Worm (Caenorhabditis elegans): ENCODE measurements around the gene sdz-16.

sdz-16 gene

DNA sequence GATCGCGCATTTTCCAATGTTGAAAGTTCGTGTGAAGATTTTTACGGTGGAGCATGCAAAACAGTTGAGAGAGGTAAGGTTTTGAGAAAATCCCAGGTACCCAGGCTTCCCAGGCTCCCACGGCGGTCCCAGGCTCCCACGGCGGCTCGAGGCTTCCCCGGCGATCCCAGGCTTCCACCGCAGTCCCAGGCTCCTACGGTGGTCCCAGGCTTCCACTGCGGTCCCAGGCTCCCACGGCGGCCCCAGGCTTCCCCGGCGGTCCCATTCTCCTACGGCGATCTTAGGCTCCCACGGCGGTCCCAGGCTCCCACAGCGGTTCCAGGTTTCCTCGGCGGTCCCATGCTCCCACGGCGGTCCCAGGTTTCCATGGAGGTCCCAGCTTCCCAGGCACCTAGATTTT, 3.9 kb downstream of the sdz-16 start:
- TF ChIP-seq ceh-6 (GFP tag; optimal IDR thresholded peaks at IDR 0.05), result no peak
- no peak for TF ChIP-seq Y22D7AL.16 (tag; optimal IDR thresholded peaks at IDR 0.05)
- TF ChIP-seq ceh-30 (tag; optimal IDR thresholded peaks at IDR 0.05), result no peak

ce11 chrV:17322397-17322909, 5.3 kb downstream of the sdz-16 start, which contains the start of gene F31E9.3:
Gene F31E9.3 (plus strand): TSS chrV:17322590.
- TF ChIP-seq elt-2 (tag; optimal IDR thresholded peaks at IDR 0.05), result no peak
- TF ChIP-seq C38D4.7 (GFP tag; optimal IDR thresholded peaks at IDR 0.05), result no peak
- no peak for TF ChIP-seq unc-42 (tag; optimal IDR thresholded peaks at IDR 0.05)
- TF ChIP-seq tbx-2 (tag; optimal IDR thresholded peaks at IDR 0.05), result no peak
- TF ChIP-seq ceh-48 (tag; optimal IDR thresholded peaks at IDR 0.05), result no peak
- no peak for TF ChIP-seq sox-4 (tag; optimal IDR thresholded peaks at IDR 0.05)
- no peak for TF ChIP-seq pax-1 (tag; optimal IDR thresholded peaks at IDR 0.05)
- TF ChIP-seq rnt-1 (tag; optimal IDR thresholded peaks at IDR 0.05), result no peak
- no peak for TF ChIP-seq F13H6.1 (tag; optimal IDR thresholded peaks at IDR 0.05)
- no peak for TF ChIP-seq pat-9 (tag; optimal IDR thresholded peaks at IDR 0.05)
- TF ChIP-seq ceh-14 (tag; optimal IDR thresholded peaks at IDR 0.05), result no peak
- no peak for TF ChIP-seq hlh-13 (GFP tag; optimal IDR thresholded peaks at IDR 0.05)
- no peak for TF ChIP-seq ceh-2 (tag; optimal IDR thresholded peaks at IDR 0.05)
- no peak for TF ChIP-seq unc-86 (tag; optimal IDR thresholded peaks at IDR 0.05)

DNA sequence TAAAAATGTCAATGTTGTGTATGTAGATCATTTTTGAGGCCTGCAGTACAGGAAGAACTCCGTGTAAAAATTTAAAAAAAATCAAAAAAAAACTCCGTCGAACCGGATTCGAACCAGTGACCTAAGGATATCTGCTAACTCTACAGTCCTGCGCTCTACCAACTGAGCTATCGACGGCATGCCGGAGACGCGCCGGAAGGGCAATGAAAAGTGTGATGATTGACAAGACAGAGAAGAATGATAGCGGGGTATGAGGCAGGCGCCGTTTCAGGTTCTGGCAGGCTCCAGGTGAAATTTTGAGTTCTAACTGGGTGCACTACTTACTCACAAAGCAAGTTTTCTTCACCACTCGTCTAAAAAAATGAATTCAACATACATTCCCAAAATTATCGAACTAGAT, 10.0 kb downstream of the sdz-16 start, which contains the start of gene srz-58:
Gene srz-58 (plus strand): TSS at position 362 of the 400 bp plus-strand sequence.
- TF ChIP-seq hlh-6 (tag; optimal IDR thresholded peaks at IDR 0.05), result no peak
- TF ChIP-seq hlh-30 (tag; optimal IDR thresholded peaks at IDR 0.05; ENCODE audit: insufficient read depth), result no peak
- no peak for TF ChIP-seq K02D7.2 (tag; optimal IDR thresholded peaks at IDR 0.05)
- TF ChIP-seq fkh-10 (GFP tag; optimal IDR thresholded peaks at IDR 0.05), result no peak
- TF ChIP-seq sox-4 (tag; optimal IDR thresholded peaks at IDR 0.05), result no peak
- TF ChIP-seq pha-4 (tag; optimal IDR thresholded peaks at IDR 0.05), result no peak
- TF ChIP-seq ceh-24 (tag; optimal IDR thresholded peaks at IDR 0.05), result no peak
- no peak for TF ChIP-seq ceh-9 (tag; optimal IDR thresholded peaks at IDR 0.05)
- no peak for TF ChIP-seq ets-4 (tag; optimal IDR thresholded peaks at IDR 0.05)
- no peak for TF ChIP-seq ceh-45 (GFP tag; IDR thresholded peaks at IDR 0.05)
- no peak for TF ChIP-seq ceh-19 (GFP tag; optimal IDR thresholded peaks at IDR 0.05)
- no peak for TF ChIP-seq rnt-1 (tag; optimal IDR thresholded peaks at IDR 0.05)
- no peak for TF ChIP-seq ref-2 (tag; optimal IDR thresholded peaks at IDR 0.05)

DNA sequence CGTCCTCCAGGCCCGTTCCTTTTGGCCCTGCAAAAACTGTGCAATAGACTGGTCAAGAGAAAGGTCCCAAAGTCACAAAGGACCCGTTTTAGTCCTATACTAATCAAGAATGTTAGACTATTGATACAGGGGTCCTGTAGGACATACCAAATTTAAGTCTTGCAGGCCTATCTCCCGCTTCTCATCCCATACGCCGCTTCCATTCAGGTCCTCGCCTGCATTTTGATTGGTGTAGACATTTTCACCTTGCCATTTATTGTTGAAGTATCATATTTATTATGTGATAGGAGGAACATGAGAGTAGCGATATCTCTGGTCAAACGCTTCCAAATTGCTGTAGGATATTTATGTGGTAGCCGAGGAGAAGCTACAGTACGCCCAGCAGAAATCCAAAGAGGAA, 10.5 kb downstream of the sdz-16 start:
- TF ChIP-seq ceh-14 (tag; optimal IDR thresholded peaks at IDR 0.05) (no peak), unc-3 (GFP tag; conservative IDR thresholded peaks at IDR 0.05) (no peak), unc-3 (tag; optimal IDR thresholded peaks at IDR 0.05) (no peak), ceh-31 (tag; optimal IDR thresholded peaks at IDR 0.05) (no peak), odd-2 (tag; optimal IDR thresholded peaks at IDR 0.05) (no peak)

DNA sequence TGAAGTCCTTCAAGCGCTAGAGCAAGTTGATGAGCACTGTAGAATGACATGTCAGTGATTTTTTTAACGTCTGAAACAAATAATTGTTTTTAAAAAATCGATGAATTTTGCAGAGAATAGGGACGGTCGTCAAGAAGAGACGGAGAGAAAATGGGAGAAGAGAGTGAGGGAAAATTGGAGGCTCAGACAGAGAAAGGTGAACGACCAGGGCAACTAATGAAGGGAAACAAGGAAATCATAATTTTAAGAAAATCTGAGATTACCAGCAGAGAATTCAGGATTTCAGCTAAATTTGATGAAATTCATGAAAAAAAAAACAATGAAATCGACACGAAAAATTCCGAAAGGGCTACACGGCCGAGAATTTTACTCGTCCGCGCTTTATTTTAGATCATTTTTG, 12.7 kb downstream of the sdz-16 start, which contains the start of gene F31E9.6:
Gene F31E9.6 (minus strand): TSS at position 91 of the 400 bp plus-strand sequence.
- no peak for TF ChIP-seq fkh-10 (GFP tag; optimal IDR thresholded peaks at IDR 0.05)
- TF ChIP-seq hlh-30 (tag; optimal IDR thresholded peaks at IDR 0.05; ENCODE audit: insufficient read depth), result no peak
- no peak for TF ChIP-seq ceh-18 (tag; optimal IDR thresholded peaks at IDR 0.05)
- no peak for TF ChIP-seq ceh-22 (tag; optimal IDR thresholded peaks at IDR 0.05)
- no peak for TF ChIP-seq ceh-2 (tag; optimal IDR thresholded peaks at IDR 0.05)
- TF ChIP-seq tbx-2 (tag; optimal IDR thresholded peaks at IDR 0.05), result no peak
- no peak for TF ChIP-seq ceh-48 (tag; optimal IDR thresholded peaks at IDR 0.05)
- no peak for TF ChIP-seq lim-6 (tag; optimal IDR thresholded peaks at IDR 0.05)
- TF ChIP-seq pax-1 (tag; optimal IDR thresholded peaks at IDR 0.05), result no peak
- no peak for TF ChIP-seq K09A11.1 (tag; optimal IDR thresholded peaks at IDR 0.05; ENCODE audit: insufficient read depth)
- no peak for TF ChIP-seq ceh-45 (GFP tag; IDR thresholded peaks at IDR 0.05)
- TF ChIP-seq unc-42 (tag; optimal IDR thresholded peaks at IDR 0.05), result no peak
- TF ChIP-seq sox-4 (tag; optimal IDR thresholded peaks at IDR 0.05), result no peak
- TF ChIP-seq rnt-1 (tag; optimal IDR thresholded peaks at IDR 0.05), result no peak
- no peak for TF ChIP-seq ceh-6 (GFP tag; optimal IDR thresholded peaks at IDR 0.05)
